Fruit fly (Drosophila melanogaster) whole organism, wandering third instar larva: ENCODE measurements around the gene Cisd2.

Experiments used
- GATAd ChIP-seq: sonication (Bioruptor generic); optimal IDR thresholded peaks from 2 replicates; lab custom pipeline; 2016; ENCODE audit warnings: missing biosample characterization, missing genetic modification characterization
- ey ChIP-seq: fragments of 200-800 bp; sonication (Bioruptor generic); optimal IDR thresholded peaks from 2 replicates; lab custom pipeline; 2016; ENCODE audit warnings: missing biosample characterization, missing genetic modification characterization

DNA sequence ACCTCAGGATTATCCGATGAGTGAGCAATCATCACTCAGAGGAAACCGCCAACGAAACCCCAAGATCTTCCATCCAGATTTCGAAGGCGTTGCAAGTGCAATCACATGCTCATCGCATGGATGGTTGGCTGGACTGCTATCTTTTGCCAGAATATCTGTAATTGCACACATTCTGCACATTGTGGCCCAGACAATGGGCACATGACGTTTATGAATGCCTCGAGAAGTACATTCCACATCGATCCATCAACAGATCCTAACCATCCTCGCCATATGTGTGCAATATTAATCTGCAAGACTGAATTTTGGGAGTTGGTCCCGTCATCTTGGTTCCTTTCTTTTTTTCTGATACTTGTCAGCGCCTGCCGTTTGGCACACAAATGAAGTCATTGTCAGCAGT, 39.3 kb upstream of the Cisd2 start:
- no peak for TF ChIP-seq ey (GFP tag; lab: Kevin White, UChicago)
- no peak for TF ChIP-seq GATAd
